Fruit fly (Drosophila melanogaster): ENCODE measurements around the gene CG13065.

CG13065 gene

DNA sequence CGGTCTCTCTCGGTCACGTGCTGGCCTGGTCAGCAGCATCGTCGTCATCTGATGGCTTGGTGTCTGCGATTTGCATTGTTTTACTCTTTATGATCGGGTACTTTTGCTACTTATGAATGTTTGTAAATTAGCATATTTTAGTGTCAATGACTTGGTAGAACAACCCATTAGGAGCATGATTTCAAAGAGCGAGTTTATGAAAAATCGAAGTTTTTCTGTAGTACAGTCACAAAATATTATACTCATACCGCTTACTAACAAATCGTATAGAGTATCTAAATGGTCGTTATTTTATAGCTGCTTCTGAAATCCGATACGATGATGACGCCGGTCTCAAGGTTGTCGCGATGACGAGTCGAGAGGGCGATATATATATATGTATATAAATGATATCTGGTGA lies 9.0 kb downstream of the CG13065 start (continued):
- no peak for TF ChIP-seq CG13894 (tag; optimal IDR thresholded peaks at IDR 0.05)
- no peak for TF ChIP-seq CG3407 (GFP tag; optimal IDR thresholded peaks at IDR 0.05)
- TF ChIP-seq Ets97D (GFP tag; optimal IDR thresholded peaks at IDR 0.05), result no peak
- TF ChIP-seq CG6175 (GFP tag; IDR thresholded peaks at IDR 0.05), result no peak
- no peak for TF ChIP-seq sqz (GFP tag; optimal IDR thresholded peaks at IDR 0.05)
- 0 out of 3 replicates have a peak, but pooled peaks have one; percentile 15 for TF ChIP-seq C15 (GFP tag; IDR thresholded peaks at IDR 0.05)
- peak; percentile 31 for TF ChIP-seq CG12071 (GFP tag; optimal IDR thresholded peaks at IDR 0.05)
- no peak for TF ChIP-seq jing (GFP tag; optimal IDR thresholded peaks at IDR 0.05)
- TF ChIP-seq so (GFP tag; IDR thresholded peaks at IDR 0.05), result peak; percentile 45; the same call in 1 of the 3 replicates
- TF ChIP-seq NFAT (GFP tag; IDR thresholded peaks at IDR 0.05), result no peak
- TF ChIP-seq az2 (GFP tag; optimal IDR thresholded peaks at IDR 0.05), result no peak
- TF ChIP-seq CG6689 (GFP tag; IDR thresholded peaks at IDR 0.05), result 0 out of 2 replicates have a peak, but pooled peaks have one; percentile 33
- no peak for TF ChIP-seq CG17186 (GFP tag; optimal IDR thresholded peaks at IDR 0.05)
- TF ChIP-seq ci (GFP tag; IDR thresholded peaks at IDR 0.05), result no peak
- no peak for TF ChIP-seq tin (GFP tag; optimal IDR thresholded peaks at IDR 0.05)
- no peak for TF ChIP-seq lov (optimal IDR thresholded peaks at IDR 0.05)
- TF ChIP-seq lov (GFP tag; IDR thresholded peaks at IDR 0.05), result no peak
- TF ChIP-seq vnd (GFP tag; IDR thresholded peaks at IDR 0.05; ENCODE audit: partially characterized antibody), result no peak
- no peak for TF ChIP-seq Nf-YC (tag; optimal IDR thresholded peaks at IDR 0.05)
- TF ChIP-seq esg (GFP tag; conservative IDR thresholded peaks at IDR 0.05), result peak; percentile 27; the same call in 1 of the 2 replicates
- no peak for TF ChIP-seq CG7745 (tag; optimal IDR thresholded peaks at IDR 0.05)
- TF ChIP-seq CG8281 (tag; optimal IDR thresholded peaks at IDR 0.05), result no peak
- TF ChIP-seq Dbx (GFP tag; IDR thresholded peaks at IDR 0.05), result no peak
- no peak for TF ChIP-seq CG9215 (GFP tag; IDR thresholded peaks at IDR 0.05)
- no peak for TF ChIP-seq CG4730 (GFP tag; IDR thresholded peaks at IDR 0.05)
- TF ChIP-seq CG34224 (GFP tag; IDR thresholded peaks at IDR 0.05; ENCODE audit: partially characterized antibody), result no peak
- peak; percentile 16 for TF ChIP-seq CoRest (tag; optimal IDR thresholded peaks at IDR 0.05)
- no peak for TF ChIP-seq Hsf (GFP tag; optimal IDR thresholded peaks at IDR 0.05)
- peak; percentile 46 for TF ChIP-seq nom (GFP tag; optimal IDR thresholded peaks at IDR 0.05)
- no peak for TF ChIP-seq CG11695 (GFP tag; IDR thresholded peaks at IDR 0.05)
- TF ChIP-seq CG15601 (tag; optimal IDR thresholded peaks at IDR 0.05), result no peak
- peak; percentile 17 for TF ChIP-seq CG12659 (GFP tag; optimal IDR thresholded peaks at IDR 0.05)
- TF ChIP-seq CG17361 (GFP tag; IDR thresholded peaks at IDR 0.05), result no peak
- no peak for TF ChIP-seq Myb (GFP tag; optimal IDR thresholded peaks at IDR 0.05)
- TF ChIP-seq tgo (GFP tag; IDR thresholded peaks at IDR 0.05), result peak; percentile 35; the same call in 2 of the 3 replicates
- TF ChIP-seq Gsc (GFP tag; IDR thresholded peaks at IDR 0.05), result no peak
- peak; percentile 21 for TF ChIP-seq abd-A (tag; optimal IDR thresholded peaks at IDR 0.05)
- TF ChIP-seq sc (optimal IDR thresholded peaks at IDR 0.05), result no peak
- no peak for TF ChIP-seq sc (GFP tag; optimal IDR thresholded peaks at IDR 0.05)
- TF ChIP-seq run (tag; optimal IDR thresholded peaks at IDR 0.05), result peak; percentile 6
- TF ChIP-seq CG15269 (tag; optimal IDR thresholded peaks at IDR 0.05), result peak; percentile 64
- TF ChIP-seq CG9876 (GFP tag; optimal IDR thresholded peaks at IDR 0.05), result no peak
- no peak for TF ChIP-seq gsb (GFP tag; IDR thresholded peaks at IDR 0.05)
- TF ChIP-seq CG7839 (tag; optimal IDR thresholded peaks at IDR 0.05), result peak; percentile 48
- no peak for TF ChIP-seq H15 (GFP tag; IDR thresholded peaks at IDR 0.05)
- no peak for TF ChIP-seq Asciz (GFP tag; optimal IDR thresholded peaks at IDR 0.05)
- TF ChIP-seq Xrp1 (GFP tag; IDR thresholded peaks at IDR 0.05), result no peak
- TF ChIP-seq Elba2 (GFP tag; optimal IDR thresholded peaks at IDR 0.05), result no peak
- TF ChIP-seq CG14710 (tag; optimal IDR thresholded peaks at IDR 0.05), result no peak
- TF ChIP-seq hkb (optimal IDR thresholded peaks at IDR 0.05), result no peak
- TF ChIP-seq hkb (GFP tag; IDR thresholded peaks at IDR 0.05), result 0 out of 2 replicates have a peak, but pooled peaks have one; percentile 22
- TF ChIP-seq sd (tag; optimal IDR thresholded peaks at IDR 0.05), result peak; percentile 22
